Worm (Caenorhabditis elegans) whole organism, L3 larva: ENCODE data around the gene B0035.21.

Source experiments
- ZK546.5 ChIP-seq: sonication (generic microtip); optimal IDR thresholded peaks from 2 replicates; lab custom pipeline; 2017; ENCODE audit warnings: missing biosample characterization, missing genetic modification characterization
- ama-1 ChIP-seq: fragments of 150-350 bp; optimal IDR thresholded peaks from 2 replicates; lab custom pipeline; 2018
- ceh-28 ChIP-seq: fragments of 150-350 bp; optimal IDR thresholded peaks from 2 replicates; lab custom pipeline; 2014; ENCODE audit warnings: missing biosample characterization, missing genetic modification reagents, missing genetic modification characterization
- egl-27 ChIP-seq: sonication (generic microtip); optimal IDR thresholded peaks from 4 replicates; lab custom pipeline; 2017; ENCODE audit warnings: missing biosample characterization, missing genetic modification reagents, missing genetic modification characterization
- elt-1 ChIP-seq: fragments of 150-350 bp; optimal IDR thresholded peaks from 2 replicates; lab custom pipeline; 2014; ENCODE audit warnings: missing biosample characterization, missing genetic modification characterization
- fkh-10 ChIP-seq: sonication (generic microtip); optimal IDR thresholded peaks from 2 replicates; lab custom pipeline; 2017; ENCODE audit warnings: missing biosample characterization, missing genetic modification reagents, missing genetic modification characterization
- mml-1 ChIP-seq: fragments of 150-350 bp; sonication (generic microtip); optimal IDR thresholded peaks from 3 replicates; lab custom pipeline; 2014; ENCODE audit warnings: missing biosample characterization, missing genetic modification characterization
- nfya-1 ChIP-seq: sonication (generic microtip); optimal IDR thresholded peaks from 2 replicates; lab custom pipeline; 2017; ENCODE audit warnings: missing genetic modification characterization, mild to moderate bottlenecking, missing compliant biosample characterization, antibody characterized with exemption, moderate library complexity; ENCODE audit not compliant: insufficient read depth
- nhr-12 ChIP-seq: fragments of 150-350 bp; optimal IDR thresholded peaks from 2 replicates; lab custom pipeline; 2014; ENCODE audit warnings: missing biosample characterization, missing genetic modification characterization
- nhr-23 ChIP-seq: fragments of 150-350 bp; optimal IDR thresholded peaks from 2 replicates; lab custom pipeline; 2014; ENCODE audit warnings: missing biosample characterization, missing genetic modification reagents, missing genetic modification characterization
- nhr-25 ChIP-seq: sonication (generic microtip); optimal IDR thresholded peaks from 2 replicates; lab custom pipeline; 2017; ENCODE audit warnings: missing biosample characterization, missing genetic modification characterization
- pqm-1 ChIP-seq: fragments of 150-350 bp; optimal IDR thresholded peaks from 2 replicates; lab custom pipeline; 2017; ENCODE audit warnings: missing biosample characterization, missing genetic modification characterization, inconsistent platforms
- skn-1 ChIP-seq: fragments of 150-350 bp; optimal IDR thresholded peaks from 2 replicates; lab custom pipeline; 2014; ENCODE audit warnings: missing biosample characterization, missing genetic modification characterization
- unc-39 ChIP-seq: sonication (generic microtip); optimal IDR thresholded peaks from 4 replicates; lab custom pipeline; 2017; ENCODE audit warnings: missing biosample characterization, missing genetic modification characterization

DNA sequence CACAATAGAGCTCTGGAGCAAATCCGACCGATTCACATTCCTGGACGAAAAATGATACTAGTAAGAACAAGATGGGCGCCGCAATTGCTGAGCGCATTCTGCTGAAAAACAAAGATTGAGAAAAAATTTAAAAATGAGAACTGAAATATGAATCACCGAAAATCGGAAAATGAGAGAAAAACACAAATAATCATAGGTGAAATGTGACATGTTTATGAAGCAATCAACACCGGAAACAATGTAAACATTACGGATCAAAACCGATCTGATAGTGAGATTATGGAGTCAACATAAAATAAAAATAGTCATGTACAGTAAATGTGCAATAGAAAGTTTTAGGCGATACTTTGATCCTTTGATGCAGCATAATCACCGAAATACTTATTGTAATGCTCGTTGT is 13.2 kb upstream of the B0035.21 start, which contains the start of gene dnj-2:
- TF ChIP-seq egl-27 (tag; lab: Kevin White, UChicago) (no peak), ama-1 (no peak), ZK546.5 (no peak), elt-1 (tag; lab: Kevin White, UChicago) (no peak), skn-1 (tag; lab: Kevin White, UChicago) (no peak), nhr-23 (tag; lab: Kevin White, UChicago) (no peak), fkh-10 (GFP tag; lab: Kevin White, UChicago) (no peak), nhr-25 (tag; lab: Kevin White, UChicago) (no peak), ceh-28 (tag; lab: Kevin White, UChicago) (no peak), unc-39 (no peak), pqm-1 (no peak), nfya-1 (tag; lab: Kevin White, UChicago) (no peak), mml-1 (tag; lab: Kevin White, UChicago) (no peak), nhr-12 (tag; lab: Kevin White, UChicago) (no peak)
